Worm (Caenorhabditis elegans) whole organism, L1 larva: Measurements from ENCODE around the gene ggtb-1.

ENCODE experiments used
- C04F5.9 ChIP-seq: sonication (generic microtip); optimal IDR thresholded peaks from 2 replicates; lab custom pipeline; 2016; ENCODE audit warnings: missing genetic modification characterization, missing compliant biosample characterization
- C34B4.2 ChIP-seq: sonication (generic microtip); optimal IDR thresholded peaks from 2 replicates; lab custom pipeline; 2017; ENCODE audit warnings: mild to moderate bottlenecking, missing genetic modification characterization, missing compliant biosample characterization
- Y116A8C.19 ChIP-seq: sonication (generic microtip); optimal IDR thresholded peaks from 2 replicates; lab custom pipeline; 2016; ENCODE audit warnings: missing compliant biosample characterization, missing genetic modification characterization, borderline replicate concordance
- aly-2 ChIP-seq: fragments of 150-350 bp; optimal IDR thresholded peaks from 2 replicates; lab custom pipeline; 2014; ENCODE audit warnings: missing biosample characterization, missing genetic modification characterization
- blmp-1 ChIP-seq: fragments of 150-350 bp; optimal IDR thresholded peaks from 2 replicates; lab custom pipeline; 2014; ENCODE audit warnings: missing biosample characterization, missing genetic modification characterization
- ceh-8 ChIP-seq: fragments of 200-800 bp; sonication (Bioruptor generic); optimal IDR thresholded peaks from 2 replicates; lab custom pipeline; 2018; ENCODE audit warnings: mild to moderate bottlenecking, missing genetic modification characterization, moderate library complexity, missing compliant biosample characterization
- ceh-82 ChIP-seq, 3 experiments: fragments of 150-350 bp in 1 of 3; sonication (generic microtip) in 2 of 3; optimal IDR thresholded peaks; 2 replicates each; lab custom pipeline; 2014 to 2017; ENCODE audit warnings: missing biosample characterization in 3 of 3, missing genetic modification characterization in 3 of 3
- ceh-90 ChIP-seq: sonication (generic microtip); optimal IDR thresholded peaks from 2 replicates; lab custom pipeline; 2016; ENCODE audit warnings: missing genetic modification characterization, missing compliant biosample characterization
- efl-1 ChIP-seq, 4 experiments: fragments of 150-350 bp; optimal IDR thresholded peaks in 3 of 4; peaks in 1 of 4; 1 replicate in 1 of 4; 2 replicates in 3 of 4; lab custom pipeline; 2014; ENCODE audit warnings: missing biosample characterization in 2 of 4, missing genetic modification characterization in 2 of 4, missing genetic modification reagents in 2 of 4
- elt-2 ChIP-seq: sonication (generic microtip); optimal IDR thresholded peaks from 2 replicates; lab custom pipeline; 2016; ENCODE audit warnings: missing genetic modification characterization, mild to moderate bottlenecking, inconsistent platforms, missing compliant biosample characterization, missing genetic modification reagents
- ets-5 ChIP-seq: fragments of 200-800 bp; sonication (Bioruptor generic); IDR thresholded peaks from 2 replicates; pipeline ENCODE4 v1.3.6; 2022; ENCODE audit warnings: missing genetic modification characterization, missing compliant biosample characterization
- fkh-10 ChIP-seq: sonication (generic microtip); optimal IDR thresholded peaks from 2 replicates; lab custom pipeline; 2017; ENCODE audit warnings: missing biosample characterization, missing genetic modification reagents, missing genetic modification characterization
- fos-1 ChIP-seq: fragments of 150-350 bp; optimal IDR thresholded peaks from 2 replicates; lab custom pipeline; 2014; ENCODE audit warnings: missing biosample characterization, missing genetic modification characterization
- grh-1 ChIP-seq: fragments of 200-800 bp; sonication (Bioruptor generic); IDR thresholded peaks from 2 replicates; pipeline ENCODE4 v1.3.6; 2022; ENCODE audit warnings: missing genetic modification reagents, missing genetic modification characterization, missing compliant biosample characterization
- hlh-4 ChIP-seq: sonication (generic microtip); optimal IDR thresholded peaks from 2 replicates; lab custom pipeline; 2016; ENCODE audit warnings: mild to moderate bottlenecking, missing genetic modification characterization, missing compliant biosample characterization
- hpl-2 ChIP-seq: fragments of 150-350 bp; optimal IDR thresholded peaks from 2 replicates; lab custom pipeline; 2014; ENCODE audit warnings: missing biosample characterization, missing genetic modification reagents, missing genetic modification characterization
- jun-1 ChIP-seq: fragments of 150-350 bp; optimal IDR thresholded peaks from 2 replicates; lab custom pipeline; 2014; ENCODE audit warnings: missing biosample characterization, missing genetic modification reagents, missing genetic modification characterization
- lin-13 ChIP-seq: fragments of 150-350 bp; optimal IDR thresholded peaks from 2 replicates; lab custom pipeline; 2014; ENCODE audit warnings: missing biosample characterization, missing genetic modification reagents, missing genetic modification characterization
- lin-14 ChIP-seq: fragments of 200-800 bp; sonication (Bioruptor generic); optimal IDR thresholded peaks from 2 replicates; lab custom pipeline; 2018; ENCODE audit warnings: mild to moderate bottlenecking, missing genetic modification characterization, moderate library complexity, missing compliant biosample characterization
- lin-15B ChIP-seq: fragments of 150-350 bp; sonication (generic microtip); optimal IDR thresholded peaks from 3 replicates; lab custom pipeline; 2014; ENCODE audit warnings: missing biosample characterization, missing genetic modification characterization
- lin-35 ChIP-seq, 2 experiments: fragments of 150-350 bp; optimal IDR thresholded peaks; 2 replicates each; lab custom pipeline; 2014; ENCODE audit warnings: missing biosample characterization in 2 of 2, missing genetic modification characterization in 2 of 2, missing genetic modification reagents in 2 of 2
- lin-39 ChIP-seq: fragments of 150-350 bp; optimal IDR thresholded peaks from 2 replicates; lab custom pipeline; 2014; ENCODE audit warnings: missing biosample characterization, missing genetic modification reagents, missing genetic modification characterization
- lsy-2 ChIP-seq, 2 experiments: fragments of 150-350 bp; optimal IDR thresholded peaks; 2 replicates each; lab custom pipeline; 2014; ENCODE audit warnings: missing biosample characterization in 2 of 2, missing genetic modification characterization in 2 of 2
- mep-1 ChIP-seq: fragments of 150-350 bp; optimal IDR thresholded peaks from 2 replicates; lab custom pipeline; 2014; ENCODE audit warnings: missing biosample characterization, missing genetic modification characterization
- nhr-11 ChIP-seq: fragments of 150-350 bp; optimal IDR thresholded peaks from 2 replicates; lab custom pipeline; 2014; ENCODE audit warnings: missing biosample characterization, missing genetic modification characterization
- nhr-12 ChIP-seq: sonication (generic microtip); optimal IDR thresholded peaks from 2 replicates; lab custom pipeline; 2017; ENCODE audit warnings: missing biosample characterization, missing genetic modification characterization
- nhr-19 ChIP-seq: fragments of 200-800 bp; sonication (Bioruptor generic); conservative IDR thresholded peaks from 2 replicates; pipeline ENCODE4 v1.3.6; 2022; ENCODE audit warnings: missing genetic modification characterization, missing compliant biosample characterization
- nhr-20 ChIP-seq: sonication (generic microtip); optimal IDR thresholded peaks from 2 replicates; lab custom pipeline; 2016; ENCODE audit warnings: mild to moderate bottlenecking, missing genetic modification characterization, missing compliant biosample characterization
- nhr-28 ChIP-seq: fragments of 150-350 bp; optimal IDR thresholded peaks from 2 replicates; lab custom pipeline; 2014; ENCODE audit warnings: missing biosample characterization, missing genetic modification characterization
- nhr-71 ChIP-seq: sonication (generic microtip); optimal IDR thresholded peaks from 2 replicates; lab custom pipeline; 2016; ENCODE audit warnings: mild to moderate bottlenecking, missing genetic modification characterization, moderate library complexity, missing compliant biosample characterization
- nhr-76 ChIP-seq: sonication (generic microtip); optimal IDR thresholded peaks from 2 replicates; lab custom pipeline; 2017; ENCODE audit warnings: missing biosample characterization, missing genetic modification characterization
- nhr-85 ChIP-seq: sonication (generic microtip); peaks from one replicate; lab custom pipeline; 2016; ENCODE audit warnings: missing genetic modification characterization, inconsistent platforms, missing compliant biosample characterization
- nhr-90 ChIP-seq: sonication (generic microtip); optimal IDR thresholded peaks from 2 replicates; lab custom pipeline; 2016; ENCODE audit warnings: mild to moderate bottlenecking, missing genetic modification characterization, missing compliant biosample characterization; ENCODE audit not compliant: poor library complexity
- pag-3 ChIP-seq: sonication (generic microtip); optimal IDR thresholded peaks from 2 replicates; lab custom pipeline; 2017; ENCODE audit warnings: missing genetic modification characterization, mild to moderate bottlenecking, missing compliant biosample characterization, antibody characterized with exemption, borderline replicate concordance; ENCODE audit not compliant: insufficient read depth
- skn-1 ChIP-seq: fragments of 150-350 bp; optimal IDR thresholded peaks from 2 replicates; lab custom pipeline; 2014; ENCODE audit warnings: missing biosample characterization, missing genetic modification characterization
- snu-23 ChIP-seq: sonication (generic microtip); optimal IDR thresholded peaks from 2 replicates; lab custom pipeline; 2016; ENCODE audit warnings: missing genetic modification characterization, missing compliant biosample characterization
- unc-130 ChIP-seq: fragments of 150-350 bp; optimal IDR thresholded peaks from 2 replicates; lab custom pipeline; 2017; ENCODE audit warnings: missing biosample characterization, missing genetic modification characterization, inconsistent platforms
- unc-86 ChIP-seq: sonication (generic microtip); optimal IDR thresholded peaks from 2 replicates; lab custom pipeline; 2016; ENCODE audit warnings: missing genetic modification characterization, missing compliant biosample characterization
- unc-98 ChIP-seq: fragments of 200-800 bp; sonication (Bioruptor generic); IDR thresholded peaks from 2 replicates; pipeline ENCODE4 v1.3.6; 2022; ENCODE audit warnings: missing genetic modification characterization, missing compliant biosample characterization
- zag-1 ChIP-seq: fragments of 150-350 bp; optimal IDR thresholded peaks from 2 replicates; lab custom pipeline; 2014; ENCODE audit warnings: missing biosample characterization, missing genetic modification characterization
- zip-4 ChIP-seq: fragments of 200-800 bp; sonication (Bioruptor generic); optimal IDR thresholded peaks from 2 replicates; lab custom pipeline; 2018; ENCODE audit warnings: mild to moderate bottlenecking, missing genetic modification characterization, moderate library complexity, missing compliant biosample characterization

Gene ggtb-1

ce11 chrIII:7144749-7145148 is 11.2 kb downstream of the ggtb-1 start, which contains the start of gene glr-2:
Gene glr-2, minus strand, starts transcription at chrIII:7144959.
- TF ChIP-seq lin-14 (GFP tag; lab: Kevin White, UChicago) (peak; percentile 35), ceh-8 (peak; percentile 13), lin-13 (GFP tag; lab: Kevin White, UChicago) (no peak), unc-130 (tag; lab: Kevin White, UChicago) (no peak)
- TF ChIP-seq, all 84 proteins: peak for 2

- TF ChIP-seq ets-5 (GFP tag; lab: Robert Waterston, UW) (no peak), fkh-10 (no peak), unc-130 (tag; lab: Kevin White, UChicago) (no peak), Y116A8C.19 (tag; lab: Kevin White, UChicago) (no peak), zag-1 (tag; lab: Kevin White, UChicago) (no peak), lin-13 (GFP tag; lab: Kevin White, UChicago) (no peak), ceh-90 (tag; lab: Kevin White, UChicago) (no peak), nhr-76 (no peak), unc-86 (tag; lab: Kevin White, UChicago) (no peak), jun-1 (tag; lab: Kevin White, UChicago) (no peak), hlh-4 (tag; lab: Kevin White, UChicago) (no peak), C04F5.9 (tag; lab: Kevin White, UChicago) (no peak)
These were observed 12.8 kb downstream of the ggtb-1 start for ce11 chrIII:7146341-7146740.

- TF ChIP-seq fos-1 (tag; lab: Kevin White, UChicago) = no peak
- TF ChIP-seq efl-1 (optimal IDR thresholded peaks at IDR 0.05; lab: Kevin White, UChicago) = no peak
- peak in 1 of 2 experiments; percentile 86 for TF ChIP-seq efl-1 (GFP tag; optimal IDR thresholded peaks at IDR 0.05 in 1 of 2; lab: Kevin White, UChicago)
These were observed 14.6 kb downstream of the ggtb-1 start for ce11 chrIII:7148191-7148590.

- no peak for TF ChIP-seq nhr-11 (tag; lab: Kevin White, UChicago)
- no peak for TF ChIP-seq elt-2 (tag; lab: Kevin White, UChicago)
- TF ChIP-seq lin-35 (GFP tag; optimal IDR thresholded peaks at IDR 0.05; lab: Kevin White, UChicago) = no peak
- TF ChIP-seq skn-1 (tag; lab: Kevin White, UChicago) = no peak
- TF ChIP-seq nhr-76 = no peak
- no peak for TF ChIP-seq ets-5 (GFP tag; lab: Robert Waterston, UW)
- TF ChIP-seq efl-1 (optimal IDR thresholded peaks at IDR 0.05; lab: Kevin White, UChicago) = no peak
- TF ChIP-seq efl-1 (GFP tag; optimal IDR thresholded peaks at IDR 0.05 in 1 of 2; lab: Kevin White, UChicago) = no peak
- no peak for TF ChIP-seq C34B4.2
- TF ChIP-seq unc-98 (GFP tag; lab: Robert Waterston, UW) = no peak
- no peak for TF ChIP-seq nhr-28 (tag; lab: Kevin White, UChicago)
- TF ChIP-seq blmp-1 (tag; lab: Kevin White, UChicago) = no peak
- TF ChIP-seq ceh-90 (tag; lab: Kevin White, UChicago) = no peak
- TF ChIP-seq aly-2 (tag; lab: Kevin White, UChicago) = no peak
- no peak for TF ChIP-seq nhr-71 (tag; lab: Kevin White, UChicago)
- TF ChIP-seq lin-15B = no peak
- TF ChIP-seq ceh-8 = no peak
- TF ChIP-seq nhr-90 (tag; lab: Kevin White, UChicago) = no peak
- TF ChIP-seq nhr-12 (tag; lab: Kevin White, UChicago) = no peak
- no peak for TF ChIP-seq mep-1 (tag; lab: Kevin White, UChicago)
These were observed 16.6 kb downstream of the ggtb-1 start for ce11 chrIII:7150162-7150561.

- TF ChIP-seq nhr-71 (tag; lab: Kevin White, UChicago) = peak; percentile 23
- peak; percentile 13 for TF ChIP-seq snu-23 (GFP tag; lab: Kevin White, UChicago)
- TF ChIP-seq hpl-2 (GFP tag; lab: Kevin White, UChicago) = no peak
- peak; percentile 51 for TF ChIP-seq lin-14 (GFP tag; lab: Kevin White, UChicago)
- TF ChIP-seq lin-39 (tag; lab: Kevin White, UChicago) = no peak
- peak; percentile 74 for TF ChIP-seq grh-1 (GFP tag; lab: Robert Waterston, UW)
- TF ChIP-seq zip-4 (GFP tag; lab: Kevin White, UChicago) = no peak
- peak; percentile 17 for TF ChIP-seq nhr-20 (tag; lab: Kevin White, UChicago)
- TF ChIP-seq ceh-82 (tag; optimal IDR thresholded peaks at IDR 0.05; lab: Kevin White, UChicago) = no peak
- no peak for TF ChIP-seq pag-3
- no peak for TF ChIP-seq aly-2 (tag; lab: Kevin White, UChicago)
- TF ChIP-seq hlh-4 (tag; lab: Kevin White, UChicago) = no peak
- TF ChIP-seq nhr-19 (GFP tag; lab: Robert Waterston, UW) = peak; percentile 26; the same call in 1 of the 2 replicates
- peak in 1 of 2 experiments; percentile 17 for TF ChIP-seq lsy-2 (tag; optimal IDR thresholded peaks at IDR 0.05; lab: Kevin White, UChicago)
- TF ChIP-seq unc-130 (tag; lab: Kevin White, UChicago) = no peak
- no peak for TF ChIP-seq nhr-85 (tag; lab: Kevin White, UChicago)
- TF ChIP-seq C04F5.9 (tag; lab: Kevin White, UChicago) = no peak
- no peak for TF ChIP-seq zag-1 (tag; lab: Kevin White, UChicago)
These were observed 19.0 kb downstream of the ggtb-1 start for ce11 chrIII:7152569-7152968.
